Worm (Caenorhabditis elegans): ENCODE results near the gene abu-8.

- TF ChIP-seq scrt-1 (GFP tag; IDR thresholded peaks at IDR 0.05) = no peak
- TF ChIP-seq flt-1 (GFP tag; IDR thresholded peaks at IDR 0.05) = no peak
- no peak for TF ChIP-seq ama-1 (optimal IDR thresholded peaks at IDR 0.05)
- no peak for TF ChIP-seq hnd-1 (tag; optimal IDR thresholded peaks at IDR 0.05)
- TF ChIP-seq ets-7 (tag; optimal IDR thresholded peaks at IDR 0.05) = no peak
- no peak for TF ChIP-seq B0310.2 (tag; optimal IDR thresholded peaks at IDR 0.05)
- TF ChIP-seq ceh-36 (tag; optimal IDR thresholded peaks at IDR 0.05) = no peak
- no peak for TF ChIP-seq ceh-13 (GFP tag; optimal IDR thresholded peaks at IDR 0.05)
- no peak for TF ChIP-seq sea-1 (GFP tag; conservative IDR thresholded peaks at IDR 0.05)
- no peak for TF ChIP-seq hmg-4 (GFP tag; optimal IDR thresholded peaks at IDR 0.05)
- TF ChIP-seq tbx-37 (GFP tag; conservative IDR thresholded peaks at IDR 0.05) = no peak
- TF ChIP-seq aly-1 (tag; optimal IDR thresholded peaks at IDR 0.05) = no peak
- TF ChIP-seq tbx-11 (GFP tag; IDR thresholded peaks at IDR 0.05) = no peak
Measured at ce11 chrV:5165426-5165825, 29.0 kb downstream of the abu-8 start, which contains the start of gene srw-140.

Data from whole organism, early embryonic.